Fruit fly (Drosophila melanogaster) whole organism, pupa: Measurements from ENCODE around the gene CG11584.

Experiments used
- CG10348 ChIP-seq: fragments of 200-800 bp; sonication (Bioruptor generic); IDR thresholded peaks from 2 replicates; pipeline ENCODE4 v1.3.6; 2022; ENCODE audit warnings: missing biosample characterization, missing genetic modification characterization
- CG13204 ChIP-seq: fragments of 200-800 bp; sonication (Bioruptor generic); optimal IDR thresholded peaks from 2 replicates; lab custom pipeline; 2018; ENCODE audit warnings: missing biosample characterization, mild to moderate bottlenecking, missing genetic modification characterization, moderate library complexity
- CG34367 ChIP-seq: fragments of 200-800 bp; sonication (Bioruptor generic); optimal IDR thresholded peaks from 2 replicates; lab custom pipeline; 2018; ENCODE audit warnings: missing biosample characterization, mild to moderate bottlenecking, missing genetic modification characterization
- Pif1B ChIP-seq: fragments of 200-800 bp; sonication (Bioruptor generic); optimal IDR thresholded peaks from 3 replicates; lab custom pipeline; 2016; ENCODE audit warnings: missing biosample characterization, missing genetic modification characterization
- Snoo ChIP-seq: fragments of 200-800 bp; sonication (Bioruptor generic); optimal IDR thresholded peaks from 3 replicates; lab custom pipeline; 2017; ENCODE audit warnings: missing biosample characterization, mild to moderate bottlenecking, missing genetic modification characterization, inconsistent platforms
- rn ChIP-seq: fragments of 200-800 bp; sonication (Bioruptor generic); IDR thresholded peaks from 2 replicates; pipeline ENCODE4 v1.3.6; 2022; ENCODE audit warnings: missing biosample characterization, missing genetic modification characterization

DNA sequence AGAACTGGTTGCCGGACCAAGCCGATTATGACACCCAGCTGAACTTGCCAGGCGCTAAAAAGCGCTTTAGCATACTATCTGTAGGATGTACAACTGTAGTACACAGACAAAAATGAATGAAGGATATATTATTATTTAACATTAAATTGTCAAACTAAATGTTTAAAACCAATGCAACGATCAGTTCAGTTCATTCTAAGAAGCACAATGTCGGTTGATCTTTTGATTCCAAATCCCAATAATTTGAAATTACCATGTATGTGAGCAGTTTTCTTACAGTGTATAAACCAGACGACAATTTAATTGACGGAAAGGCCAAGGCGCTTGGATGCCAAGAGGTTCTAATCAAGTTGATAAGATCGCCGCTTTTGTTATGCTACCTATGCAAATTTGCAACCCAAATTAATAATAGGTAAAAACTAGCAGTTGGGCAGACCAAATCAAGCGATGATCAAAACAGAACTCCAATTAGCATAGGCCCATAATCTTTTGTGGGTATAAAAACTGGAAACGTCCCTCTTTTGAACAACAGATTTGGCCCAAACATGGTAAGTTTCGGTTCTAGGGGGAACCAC lies 11.7 kb upstream of the CG11584 start, which contains the start of gene CG12480:
- no peak for TF ChIP-seq rn
- no peak for TF ChIP-seq Pif1B
- TF ChIP-seq CG34367 (tag; lab: Kevin White, UChicago) = no peak
- no peak for TF ChIP-seq Snoo (tag; lab: Kevin White, UChicago)
- no peak for TF ChIP-seq CG10348
- TF ChIP-seq CG13204 (GFP tag; lab: Kevin White, UChicago) = no peak
